Fruit fly (Drosophila melanogaster) whole organism, prepupa: ENCODE results near the gene CG5968.
A peak's percentile ranks its signal among the peaks of the same experiment; 100 is the strongest.

ENCODE experiments used
- CG32006 ChIP-seq: fragments of 200-800 bp; sonication (Bioruptor generic); optimal IDR thresholded peaks from 3 replicates; lab custom pipeline; 2017; ENCODE audit warnings: missing biosample characterization, mild to moderate bottlenecking, missing genetic modification characterization
- CG4318 ChIP-seq: fragments of 200-800 bp; sonication (Bioruptor generic); optimal IDR thresholded peaks from 3 replicates; lab custom pipeline; 2017; ENCODE audit warnings: missing biosample characterization, mild to moderate bottlenecking, missing genetic modification characterization
- CG8319 ChIP-seq: fragments of 200-800 bp; sonication (Bioruptor generic); optimal IDR thresholded peaks from 3 replicates; lab custom pipeline; 2016; ENCODE audit warnings: missing biosample characterization, missing genetic modification characterization
- Eip75B ChIP-seq: fragments of 200-800 bp; sonication (Bioruptor generic); optimal IDR thresholded peaks from 3 replicates; lab custom pipeline; 2016; ENCODE audit warnings: missing biosample characterization, missing genetic modification characterization
- Gug ChIP-seq: fragments of 200-800 bp; sonication (Bioruptor generic); IDR thresholded peaks from 2 replicates; pipeline ENCODE4 v1.3.6; 2022; ENCODE audit warnings: missing biosample characterization, missing genetic modification characterization
- Hr39 ChIP-seq: fragments of 200-800 bp; sonication (Bioruptor generic); optimal IDR thresholded peaks from 2 replicates; lab custom pipeline; 2016; ENCODE audit warnings: missing biosample characterization, missing genetic modification characterization
- Smox ChIP-seq: fragments of 200-800 bp; sonication (Bioruptor generic); optimal IDR thresholded peaks from 3 replicates; lab custom pipeline; 2016; ENCODE audit warnings: missing biosample characterization, missing genetic modification characterization
- Sox102F ChIP-seq: fragments of 200-800 bp; sonication (Bioruptor generic); optimal IDR thresholded peaks from 2 replicates; lab custom pipeline; 2016; ENCODE audit warnings: missing biosample characterization, mild to moderate bottlenecking, missing genetic modification characterization
- Sox15 ChIP-seq: fragments of 200-800 bp; sonication (Bioruptor generic); optimal IDR thresholded peaks from 3 replicates; lab custom pipeline; 2016; ENCODE audit warnings: missing biosample characterization, missing genetic modification characterization
- eg ChIP-seq: fragments of 200-800 bp; sonication (Bioruptor generic); IDR thresholded peaks from 3 replicates; pipeline ENCODE4 v1.3.6; 2022; ENCODE audit warnings: missing biosample characterization, missing genetic modification characterization
- fkh ChIP-seq: fragments of 200-800 bp; sonication (Bioruptor generic); optimal IDR thresholded peaks from 3 replicates; lab custom pipeline; 2017; ENCODE audit warnings: missing biosample characterization, mild to moderate bottlenecking, missing genetic modification characterization, moderate library complexity

Gene CG5968

DNA sequence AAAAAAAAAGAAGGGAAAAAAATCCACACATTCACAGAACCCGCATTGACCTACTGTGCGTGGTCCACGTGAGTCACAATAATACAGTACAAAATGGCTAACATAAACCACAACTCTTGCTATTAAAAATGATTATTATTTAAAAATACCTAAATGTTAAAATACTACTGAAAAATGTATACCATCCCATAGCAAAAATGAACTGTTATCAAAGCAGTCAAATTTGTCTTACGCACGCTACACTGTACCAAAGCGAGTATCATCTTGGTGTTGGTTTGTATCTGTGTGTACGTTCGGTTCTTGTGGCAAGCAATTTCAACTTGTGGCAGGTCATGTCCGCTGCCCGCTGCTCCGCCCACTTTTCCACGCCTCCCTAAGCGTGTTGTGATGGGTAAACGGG is 49.3 kb downstream of the CG5968 start (continued):
- TF ChIP-seq Smox (GFP tag; lab: Kevin White, UChicago) (peak; percentile 81), Sox15 (GFP tag; lab: Kevin White, UChicago) (peak; percentile 77), Hr39 (GFP tag; lab: Kevin White, UChicago) (peak; percentile 87), CG4318 (GFP tag; lab: Kevin White, UChicago) (peak; percentile 83), Sox102F (peak; percentile 84), Eip75B (GFP tag; lab: Kevin White, UChicago) (peak; percentile 94), eg (peak; percentile 95), Gug (GFP tag; lab: Robert Waterston, UW) (peak; percentile 86)

DNA sequence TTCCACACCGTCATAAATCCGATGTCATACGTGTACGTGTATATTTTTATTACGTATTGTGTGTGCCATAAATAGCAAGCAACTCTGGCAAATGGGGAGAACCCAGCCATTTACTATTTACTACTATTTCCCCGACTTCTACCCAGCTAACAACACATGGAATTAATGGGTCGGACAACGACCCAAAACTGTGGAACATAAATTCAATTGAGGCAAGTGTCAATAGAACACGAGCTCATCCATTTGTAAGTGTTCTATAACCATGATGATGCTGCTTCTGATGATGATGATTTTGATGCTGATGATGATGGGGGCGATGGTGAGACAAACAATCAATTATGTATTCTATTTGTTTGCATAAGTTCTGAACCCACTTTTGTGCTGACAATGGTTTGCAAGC is 50.2 kb downstream of the CG5968 start:
- TF ChIP-seq fkh (GFP tag; lab: Kevin White, UChicago) (peak; percentile 56), CG32006 (no peak), CG8319 (no peak)
